Fruit fly (Drosophila melanogaster): ENCODE data around the gene htk.

DNA sequence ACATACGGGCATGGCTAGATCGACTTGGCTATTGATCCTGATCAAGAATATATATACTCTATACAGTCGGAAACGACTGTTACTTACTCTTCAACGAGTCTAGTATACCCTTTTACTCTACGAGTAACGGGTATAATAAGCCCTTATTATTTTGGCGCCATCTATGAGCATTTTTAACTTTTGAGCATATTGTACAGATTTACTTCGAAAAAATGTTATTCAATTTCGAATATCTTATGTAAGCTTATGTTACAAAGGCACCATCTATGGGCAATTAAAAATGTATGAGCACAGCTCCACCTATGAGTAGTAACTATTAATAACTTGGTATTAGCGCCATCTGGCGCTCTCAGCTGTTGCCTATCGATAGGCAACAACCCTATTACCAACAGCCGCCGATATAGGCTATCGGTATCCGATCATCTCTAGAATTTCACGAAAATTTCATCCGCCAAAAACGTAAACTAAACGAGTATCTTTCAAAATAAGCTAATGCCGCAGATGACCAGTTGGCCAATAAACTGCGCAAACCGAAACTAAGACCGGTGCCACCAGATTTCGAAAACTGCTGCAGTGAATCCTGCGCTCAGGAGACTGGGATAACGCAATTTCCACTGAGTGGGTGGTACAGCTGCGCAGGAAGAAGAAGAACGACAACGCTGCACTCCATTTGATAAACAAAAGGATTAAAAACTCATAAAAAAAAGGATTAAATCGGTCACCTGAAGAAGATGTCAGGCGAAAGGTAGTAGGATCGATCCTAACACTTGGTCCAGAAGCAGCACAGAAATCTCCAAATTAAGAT, at the start of gene htk:
- TF ChIP-seq Sin3A (optimal IDR thresholded peaks at IDR 0.05) (no peak), Myc (optimal IDR thresholded peaks at IDR 0.05) (no peak), ttk (optimal IDR thresholded peaks at IDR 0.05) (no peak), h (optimal IDR thresholded peaks at IDR 0.05) (no peak), insv (optimal IDR thresholded peaks at IDR 0.05) (no peak), psq (optimal IDR thresholded peaks at IDR 0.05) (no peak)
